Worm (Caenorhabditis elegans): ENCODE results near the gene B0310.3.

B0310.3 gene

DNA sequence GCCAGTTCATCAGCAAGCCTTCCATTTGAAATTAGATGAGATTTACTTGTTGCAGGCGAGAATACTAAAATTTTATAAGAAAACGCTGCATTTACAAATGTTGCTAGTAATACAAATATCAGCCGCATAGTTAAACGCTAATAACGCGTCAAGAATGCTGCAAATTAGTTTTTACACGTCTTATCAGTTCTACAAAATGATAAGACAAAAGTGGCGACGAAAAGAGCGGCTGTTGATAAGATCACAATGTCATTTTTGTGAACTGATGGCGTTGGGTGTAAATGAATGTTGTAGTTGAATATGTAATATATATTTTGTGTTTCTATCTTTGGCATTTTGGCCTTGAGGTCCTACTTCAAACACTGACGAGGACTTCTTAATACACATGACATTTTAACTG is 9.2 kb upstream of the B0310.3 start, which contains the start of gene ugt-46 (continued):
- TF ChIP-seq daf-16 (GFP tag; optimal IDR thresholded peaks at IDR 0.05), result no peak
- peak; percentile 83 for TF ChIP-seq daf-16 (tag; optimal IDR thresholded peaks at IDR 0.05)
- no peak for TF ChIP-seq nhr-6 (tag; optimal IDR thresholded peaks at IDR 0.05)
- TF ChIP-seq saeg-2 (GFP tag; IDR thresholded peaks at IDR 0.05), result no peak
- no peak for TF ChIP-seq lin-13 (GFP tag; optimal IDR thresholded peaks at IDR 0.05)
- no peak for TF ChIP-seq mep-1 (tag; optimal IDR thresholded peaks at IDR 0.05)
- TF ChIP-seq attf-4 (tag; optimal IDR thresholded peaks at IDR 0.05), result no peak
- no peak for TF ChIP-seq ZK546.5 (tag; optimal IDR thresholded peaks at IDR 0.05)
- no peak for TF ChIP-seq dve-1 (tag; optimal IDR thresholded peaks at IDR 0.05; ENCODE audit: insufficient read depth)
- TF ChIP-seq cey-2 (tag; optimal IDR thresholded peaks at IDR 0.05; ENCODE audit: borderline replicate concordance, insufficient read depth), result no peak
- TF ChIP-seq php-3 (GFP tag; IDR thresholded peaks at IDR 0.05), result no peak
- no peak for TF ChIP-seq ctbp-1 (GFP tag; IDR thresholded peaks at IDR 0.05)
- no peak for TF ChIP-seq ceh-28 (tag; optimal IDR thresholded peaks at IDR 0.05)
- TF ChIP-seq ceh-20 (GFP tag; IDR thresholded peaks at IDR 0.05), result no peak
- no peak for TF ChIP-seq D1046.2 (GFP tag; IDR thresholded peaks at IDR 0.05)
- TF ChIP-seq lin-1 (GFP tag; IDR thresholded peaks at IDR 0.05), result no peak
- TF ChIP-seq gei-8 (GFP tag; optimal IDR thresholded peaks at IDR 0.05), result no peak
- no peak for TF ChIP-seq ceh-62 (tag; optimal IDR thresholded peaks at IDR 0.05)
- no peak for TF ChIP-seq nhr-11 (tag; optimal IDR thresholded peaks at IDR 0.05)
- TF ChIP-seq ZK337.2 (GFP tag; IDR thresholded peaks at IDR 0.05), result no peak
- TF ChIP-seq dmd-6 (GFP tag; IDR thresholded peaks at IDR 0.05), result peak; percentile 49; the same call in 1 of the 2 replicates
- TF ChIP-seq lin-29 (GFP tag; IDR thresholded peaks at IDR 0.05), result no peak
- TF ChIP-seq madf-9 (GFP tag; conservative IDR thresholded peaks at IDR 0.05), result no peak
- no peak for TF ChIP-seq mdt-29 (GFP tag; IDR thresholded peaks at IDR 0.05)
- no peak for TF ChIP-seq unc-130 (GFP tag; optimal IDR thresholded peaks at IDR 0.05)
- TF ChIP-seq mxl-2 (GFP tag; conservative IDR thresholded peaks at IDR 0.05), result no peak
- no peak for TF ChIP-seq ceh-82 (tag; optimal IDR thresholded peaks at IDR 0.05)
- peak; percentile 95 for TF ChIP-seq nhr-28 (tag; optimal IDR thresholded peaks at IDR 0.05)
- TF ChIP-seq nhr-77 (tag; optimal IDR thresholded peaks at IDR 0.05), result no peak
- no peak for TF ChIP-seq ztf-7 (tag; optimal IDR thresholded peaks at IDR 0.05)
- no peak for TF ChIP-seq zfp-3 (GFP tag; conservative IDR thresholded peaks at IDR 0.05)
- TF ChIP-seq daf-12 (tag; optimal IDR thresholded peaks at IDR 0.05), result no peak
- no peak for TF ChIP-seq Y105C5A.15 (GFP tag; IDR thresholded peaks at IDR 0.05)

DNA sequence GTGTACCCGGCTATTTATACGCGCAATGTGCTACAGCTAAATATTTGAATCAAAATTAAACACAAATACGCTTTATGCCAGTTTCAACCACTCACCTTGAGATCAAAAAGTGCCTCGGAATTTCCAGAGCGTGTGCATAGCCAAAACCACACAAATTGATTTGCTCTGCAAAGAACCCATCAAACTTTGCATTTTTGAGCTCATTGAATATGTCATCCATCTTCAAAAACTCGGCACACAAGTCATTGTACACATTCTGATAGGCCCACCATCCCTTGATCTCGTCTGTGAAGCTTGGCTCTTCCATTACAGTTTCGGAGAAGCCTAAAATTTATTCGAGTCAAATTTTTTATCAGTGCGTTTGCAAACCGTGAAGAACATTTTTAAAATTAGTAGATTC is 8.6 kb upstream of the B0310.3 start:
- TF ChIP-seq arid-1 (GFP tag; conservative IDR thresholded peaks at IDR 0.05) (no peak), saeg-2 (GFP tag; IDR thresholded peaks at IDR 0.05) (no peak), unc-62 (GFP tag; optimal IDR thresholded peaks at IDR 0.05 in 1 of 2) (peak in 1 of 2 experiments; percentile 96), unc-62 (tag; optimal IDR thresholded peaks at IDR 0.05) (no peak), ces-1 (GFP tag; optimal IDR thresholded peaks at IDR 0.05) (no peak)

DNA sequence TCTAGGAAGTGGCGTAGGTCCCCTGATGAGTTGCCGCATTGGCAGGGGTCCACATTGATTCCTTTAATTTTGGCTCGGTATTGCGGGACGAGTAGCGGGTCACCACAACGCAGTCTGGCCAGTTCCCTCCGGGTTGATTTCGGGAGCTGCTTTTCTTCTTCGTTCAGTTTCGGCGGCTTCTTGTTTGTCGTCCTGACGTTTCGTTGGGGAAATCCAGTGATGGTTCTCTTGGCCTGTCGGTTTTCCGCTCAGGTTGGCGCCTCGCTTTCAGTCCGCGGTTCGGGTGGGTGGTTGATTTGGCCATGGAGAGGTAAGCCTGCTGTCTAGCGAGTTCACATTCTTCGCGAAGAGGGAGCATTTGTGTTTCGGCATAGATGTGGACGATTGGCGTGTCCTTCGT is 8.0 kb upstream of the B0310.3 start:
- TF ChIP-seq set-16 (GFP tag; IDR thresholded peaks at IDR 0.05) (peak; percentile 62; the same call in 1 of the 2 replicates), dmd-8 (GFP tag; IDR thresholded peaks at IDR 0.05) (no peak)

DNA sequence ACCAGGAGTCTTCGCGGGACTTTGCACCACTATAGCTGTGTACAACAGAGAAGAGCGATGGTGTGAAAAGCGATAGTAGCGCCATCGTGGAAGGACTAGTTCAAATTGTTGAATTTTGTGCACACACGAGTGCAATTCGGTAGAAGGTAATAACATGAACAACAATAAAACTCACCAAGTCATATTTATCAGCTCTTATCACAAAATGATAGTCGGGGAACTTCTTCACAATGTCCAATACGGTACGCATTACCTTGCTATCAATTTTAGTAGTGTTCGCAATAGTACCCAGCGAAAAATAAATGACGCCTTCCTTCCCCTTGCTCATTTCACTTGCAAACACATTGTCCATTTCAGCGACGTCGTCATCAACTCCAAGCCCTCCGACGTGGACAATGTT is 6.9 kb upstream of the B0310.3 start:
- TF ChIP-seq lin-38 (GFP tag; IDR thresholded peaks at IDR 0.05), result no peak
- no peak for TF ChIP-seq egl-43 (GFP tag; IDR thresholded peaks at IDR 0.05)
- TF ChIP-seq lin-13 (GFP tag; optimal IDR thresholded peaks at IDR 0.05), result no peak
- no peak for TF ChIP-seq T26A8.4 (GFP tag; IDR thresholded peaks at IDR 0.05)
- peak; percentile 49 for TF ChIP-seq nhr-28 (tag; optimal IDR thresholded peaks at IDR 0.05)
- peak; percentile 63 for TF ChIP-seq aha-1 (tag)
- TF ChIP-seq nhr-11 (tag; optimal IDR thresholded peaks at IDR 0.05), result no peak
- TF ChIP-seq madf-9 (GFP tag; conservative IDR thresholded peaks at IDR 0.05), result no peak
- TF ChIP-seq gei-8 (GFP tag; optimal IDR thresholded peaks at IDR 0.05), result no peak
- TF ChIP-seq F49E8.2 (tag; optimal IDR thresholded peaks at IDR 0.05; ENCODE audit: borderline replicate concordance), result no peak
- no peak for TF ChIP-seq attf-4 (tag; optimal IDR thresholded peaks at IDR 0.05)
- TF ChIP-seq ztf-7 (tag; optimal IDR thresholded peaks at IDR 0.05), result no peak
- no peak for TF ChIP-seq D1046.2 (GFP tag; IDR thresholded peaks at IDR 0.05)
- peak; percentile 51 for TF ChIP-seq pqm-1 (tag; optimal IDR thresholded peaks at IDR 0.05)
- no peak for TF ChIP-seq T20F7.1 (GFP tag; optimal IDR thresholded peaks at IDR 0.05)
- TF ChIP-seq ZK546.5 (tag; optimal IDR thresholded peaks at IDR 0.05), result no peak
- TF ChIP-seq php-3 (GFP tag; IDR thresholded peaks at IDR 0.05), result peak; percentile 70
- no peak for TF ChIP-seq daf-16 (GFP tag; optimal IDR thresholded peaks at IDR 0.05)
- peak; percentile 30 for TF ChIP-seq daf-16 (tag; optimal IDR thresholded peaks at IDR 0.05)
- no peak for TF ChIP-seq nhr-6 (tag; optimal IDR thresholded peaks at IDR 0.05)

Measured in whole organism, L4 larva.